Fruit fly (Drosophila melanogaster) whole organism, embryonic: ENCODE data around the gene CG5377.

Experiments
- CG10147 ChIP-seq: fragments of 200-800 bp; sonication (Bioruptor generic); optimal IDR thresholded peaks from 2 replicates; lab custom pipeline; 2019; ENCODE audit warnings: missing biosample characterization, mild to moderate bottlenecking, missing genetic modification characterization, moderate library complexity
- CG10431 ChIP-seq: fragments of 200-800 bp; sonication (Bioruptor generic); optimal IDR thresholded peaks from 3 replicates; lab custom pipeline; 2018; ENCODE audit warnings: missing biosample characterization, mild to moderate bottlenecking, missing genetic modification characterization
- CG10654 ChIP-seq: fragments of 200-800 bp; sonication (Bioruptor generic); optimal IDR thresholded peaks from 2 replicates; lab custom pipeline; 2016; ENCODE audit warnings: missing biosample characterization, missing genetic modification characterization
- CG12104 ChIP-seq: fragments of 200-800 bp; sonication (Bioruptor generic); optimal IDR thresholded peaks from 3 replicates; lab custom pipeline; 2016; ENCODE audit warnings: missing biosample characterization, missing genetic modification characterization
- CG1233 ChIP-seq: fragments of 200-800 bp; sonication (Bioruptor generic); optimal IDR thresholded peaks from 4 replicates; lab custom pipeline; 2018; ENCODE audit warnings: missing biosample characterization, mild to moderate bottlenecking, missing genetic modification characterization
- CG12769 ChIP-seq: fragments of 200-800 bp; sonication (Bioruptor generic); optimal IDR thresholded peaks from 2 replicates; lab custom pipeline; 2019; ENCODE audit warnings: missing biosample characterization, mild to moderate bottlenecking, missing genetic modification characterization, moderate library complexity
- CG14441 ChIP-seq: fragments of 200-800 bp; sonication (Bioruptor generic); IDR thresholded peaks from 2 replicates; pipeline ENCODE4 v1.3.6; 2022; ENCODE audit warnings: missing biosample characterization, missing genetic modification characterization
- CG14710 ChIP-seq: fragments of 200-800 bp; sonication (Bioruptor generic); optimal IDR thresholded peaks from 3 replicates; lab custom pipeline; 2019; ENCODE audit warnings: missing biosample characterization, mild to moderate bottlenecking, missing genetic modification characterization, moderate library complexity
- CG15269 ChIP-seq: fragments of 200-800 bp; sonication (Bioruptor generic); optimal IDR thresholded peaks from 2 replicates; lab custom pipeline; 2018; ENCODE audit warnings: missing biosample characterization, mild to moderate bottlenecking, missing genetic modification characterization, moderate library complexity
- CG1603 ChIP-seq: fragments of 200-800 bp; sonication (Bioruptor generic); optimal IDR thresholded peaks from 2 replicates; lab custom pipeline; 2019; ENCODE audit warnings: missing biosample characterization, mild to moderate bottlenecking, missing genetic modification characterization, moderate library complexity
- CG17361 ChIP-seq: fragments of 200-800 bp; sonication (Bioruptor generic); IDR thresholded peaks from 3 replicates; pipeline ENCODE4 v1.3.6; 2022; ENCODE audit warnings: missing biosample characterization, missing genetic modification characterization
- CG3995 ChIP-seq: fragments of 200-800 bp; sonication (Bioruptor generic); optimal IDR thresholded peaks from 3 replicates; lab custom pipeline; 2016; ENCODE audit warnings: missing biosample characterization, missing genetic modification characterization
- CG42726 ChIP-seq: fragments of 200-800 bp; sonication (Bioruptor generic); IDR thresholded peaks from 2 replicates; pipeline ENCODE4 v1.3.6; 2022; ENCODE audit warnings: missing biosample characterization, missing genetic modification characterization; ENCODE audit not compliant: partially characterized antibody
- CG4328 ChIP-seq: fragments of 200-800 bp; sonication (Bioruptor generic); optimal IDR thresholded peaks from 3 replicates; lab custom pipeline; 2017; ENCODE audit warnings: missing biosample characterization, missing genetic modification reagents, missing genetic modification characterization
- CG6254 ChIP-seq: fragments of 200-800 bp; sonication (Bioruptor generic); optimal IDR thresholded peaks from 3 replicates; lab custom pipeline; 2017; ENCODE audit warnings: mild to moderate bottlenecking, missing biosample characterization, missing genetic modification reagents, missing genetic modification characterization
- CG7357 ChIP-seq: fragments of 200-800 bp; sonication (Bioruptor generic); IDR thresholded peaks from 3 replicates; pipeline ENCODE4 v1.3.6; 2022; ENCODE audit warnings: missing biosample characterization, missing genetic modification characterization
- CG8765 ChIP-seq: fragments of 200-800 bp; sonication (Bioruptor generic); IDR thresholded peaks from 2 replicates; pipeline ENCODE4 v1.3.6; 2022; ENCODE audit warnings: missing biosample characterization, missing genetic modification characterization
- CG8924 ChIP-seq: fragments of 200-800 bp; optimal IDR thresholded peaks from 3 replicates; lab custom pipeline; 2019; ENCODE audit warnings: missing biosample characterization, mild to moderate bottlenecking, missing genetic modification characterization, moderate library complexity
- CG9437 ChIP-seq: fragments of 200-800 bp; sonication (Bioruptor generic); optimal IDR thresholded peaks from 2 replicates; lab custom pipeline; 2018; ENCODE audit warnings: missing biosample characterization, mild to moderate bottlenecking, missing genetic modification characterization
- Dad ChIP-seq: fragments of 200-800 bp; sonication (Bioruptor generic); optimal IDR thresholded peaks from 3 replicates; lab custom pipeline; 2016; ENCODE audit warnings: missing biosample characterization, missing genetic modification characterization
- Elba2 ChIP-seq: fragments of 200-800 bp; sonication (Bioruptor generic); optimal IDR thresholded peaks from 3 replicates; lab custom pipeline; 2016; ENCODE audit warnings: missing biosample characterization, missing genetic modification characterization
- Ets65A ChIP-seq: fragments of 200-800 bp; sonication (Bioruptor generic); peaks from one replicate; lab custom pipeline; 2016; ENCODE audit warnings: missing biosample characterization, missing genetic modification characterization
- NFAT ChIP-seq: fragments of 200-800 bp; sonication (Bioruptor generic); IDR thresholded peaks from 2 replicates; pipeline ENCODE4 v1.3.6; 2022; ENCODE audit warnings: missing biosample characterization, missing genetic modification characterization
- Nf-YC ChIP-seq: fragments of 200-800 bp; optimal IDR thresholded peaks from 3 replicates; lab custom pipeline; 2019; ENCODE audit warnings: missing biosample characterization, mild to moderate bottlenecking, missing genetic modification characterization, moderate library complexity
- Poxn ChIP-seq: fragments of 200-800 bp; sonication (Bioruptor generic); IDR thresholded peaks from 2 replicates; pipeline ENCODE4 v1.3.6; 2022; ENCODE audit warnings: missing biosample characterization, missing genetic modification characterization
- Sin3A ChIP-seq: fragments of >200 bp; optimal IDR thresholded peaks from 2 replicates; lab custom pipeline; 2018
- Ssrp ChIP-seq: fragments of 200-800 bp; sonication (Bioruptor generic); optimal IDR thresholded peaks from 2 replicates; lab custom pipeline; 2018; ENCODE audit warnings: missing biosample characterization, mild to moderate bottlenecking, missing genetic modification characterization, moderate library complexity
- Usf ChIP-seq: fragments of 200-800 bp; sonication (Bioruptor generic); optimal IDR thresholded peaks from 2 replicates; lab custom pipeline; 2017; ENCODE audit warnings: missing genotype, missing biosample characterization, missing genetic modification characterization
- ac ChIP-seq: fragments of 200-800 bp; sonication (Bioruptor generic); optimal IDR thresholded peaks from 3 replicates; lab custom pipeline; 2017; ENCODE audit warnings: missing biosample characterization, mild to moderate bottlenecking, missing genetic modification characterization
- al ChIP-seq: fragments of 200-800 bp; sonication (Bioruptor generic); IDR thresholded peaks from 2 replicates; pipeline ENCODE4 v1.3.6; 2022; ENCODE audit warnings: missing biosample characterization, missing genetic modification characterization
- dan ChIP-seq: fragments of 200-800 bp; sonication (Bioruptor generic); IDR thresholded peaks from 2 replicates; pipeline ENCODE4 v1.3.6; 2022; ENCODE audit warnings: missing biosample characterization, missing genetic modification characterization
- danr ChIP-seq: fragments of 200-800 bp; sonication (Bioruptor generic); IDR thresholded peaks from 2 replicates; pipeline ENCODE4 v1.3.6; 2022; ENCODE audit warnings: missing biosample characterization, missing genetic modification characterization
- disco-r ChIP-seq: fragments of 200-800 bp; sonication (Bioruptor generic); optimal IDR thresholded peaks from 2 replicates; lab custom pipeline; 2016; ENCODE audit warnings: missing biosample characterization, missing genetic modification characterization
- eve ChIP-seq, 2 experiments: fragments of >200 bp; optimal IDR thresholded peaks; 2 replicates each; lab custom pipeline; 2017; ENCODE audit warnings: missing biosample characterization in 2 of 2, missing genetic modification characterization in 2 of 2
- ftz-f1 ChIP-seq: fragments of 200-800 bp; sonication (Bioruptor generic); optimal IDR thresholded peaks from 2 replicates; lab custom pipeline; 2016; ENCODE audit warnings: missing biosample characterization, missing genetic modification characterization
- gsb ChIP-seq: fragments of 200-800 bp; sonication (Bioruptor generic); IDR thresholded peaks from 2 replicates; pipeline ENCODE4 v1.3.6; 2022; ENCODE audit warnings: missing biosample characterization, missing genetic modification characterization
- gsb-n ChIP-seq: fragments of 200-800 bp; sonication (Bioruptor generic); optimal IDR thresholded peaks from 3 replicates; lab custom pipeline; 2018; ENCODE audit warnings: missing biosample characterization, mild to moderate bottlenecking, missing genetic modification characterization
- kah ChIP-seq: fragments of 200-800 bp; sonication (Bioruptor generic); optimal IDR thresholded peaks from 2 replicates; lab custom pipeline; 2018; ENCODE audit warnings: missing biosample characterization, mild to moderate bottlenecking, missing genetic modification characterization
- kay ChIP-seq: fragments of 200-800 bp; sonication (Bioruptor generic); optimal IDR thresholded peaks from 2 replicates; lab custom pipeline; 2016; ENCODE audit warnings: missing biosample characterization, missing genetic modification characterization
- nerfin-2 ChIP-seq: fragments of 200-800 bp; sonication (Bioruptor generic); IDR thresholded peaks from 2 replicates; pipeline ENCODE4 v1.3.6; 2022; ENCODE audit warnings: missing biosample characterization, missing genetic modification characterization; ENCODE audit not compliant: partially characterized antibody
- pfk ChIP-seq: fragments of 200-800 bp; sonication (Bioruptor generic); optimal IDR thresholded peaks from 2 replicates; lab custom pipeline; 2018; ENCODE audit warnings: missing biosample characterization, mild to moderate bottlenecking, missing genetic modification characterization, moderate library complexity
- pita ChIP-seq: fragments of 200-800 bp; sonication (Bioruptor generic); optimal IDR thresholded peaks from 2 replicates; lab custom pipeline; 2017; ENCODE audit warnings: missing biosample characterization, mild to moderate bottlenecking, missing genetic modification characterization
- ranshi ChIP-seq: fragments of 200-800 bp; sonication (Bioruptor generic); IDR thresholded peaks from 2 replicates; pipeline ENCODE4 v1.3.6; 2022; ENCODE audit warnings: missing biosample characterization, missing genetic modification characterization
- row ChIP-seq: fragments of 200-800 bp; sonication (Bioruptor generic); IDR thresholded peaks from 3 replicates; pipeline ENCODE4 v1.3.6; 2022; ENCODE audit warnings: missing biosample characterization, missing genetic modification characterization
- sr ChIP-seq: fragments of 200-800 bp; sonication (Bioruptor generic); IDR thresholded peaks from 3 replicates; pipeline ENCODE4 v1.3.6; 2022; ENCODE audit warnings: missing biosample characterization, missing genetic modification characterization
- tin ChIP-seq: fragments of 200-800 bp; sonication (Bioruptor generic); optimal IDR thresholded peaks from 3 replicates; lab custom pipeline; 2016; ENCODE audit warnings: missing biosample characterization, missing genetic modification characterization
- trem ChIP-seq: fragments of 200-800 bp; optimal IDR thresholded peaks from 3 replicates; lab custom pipeline; 2019; ENCODE audit warnings: missing biosample characterization, mild to moderate bottlenecking, missing genetic modification characterization, moderate library complexity
- tup ChIP-seq: fragments of 200-800 bp; sonication (Bioruptor generic); optimal IDR thresholded peaks from 2 replicates; lab custom pipeline; 2016; ENCODE audit warnings: missing biosample characterization, mild to moderate bottlenecking, missing genetic modification characterization, moderate library complexity
- unpg ChIP-seq: fragments of 200-800 bp; sonication (Bioruptor generic); optimal IDR thresholded peaks from 3 replicates; lab custom pipeline; 2018; ENCODE audit warnings: missing biosample characterization, mild to moderate bottlenecking, missing genetic modification characterization, moderate library complexity
- wek ChIP-seq: fragments of 200-800 bp; sonication (Bioruptor generic); optimal IDR thresholded peaks from 3 replicates; lab custom pipeline; 2018; ENCODE audit warnings: missing biosample characterization, mild to moderate bottlenecking, missing genetic modification characterization, moderate library complexity
- zen2 ChIP-seq: fragments of 200-800 bp; sonication (Bioruptor generic); IDR thresholded peaks from 3 replicates; pipeline ENCODE4 v1.3.6; 2022; ENCODE audit warnings: missing biosample characterization, missing genetic modification characterization; ENCODE audit not compliant: partially characterized antibody

CG5377 gene

dm6 chr3R:22494523-22495309, 26.8 kb upstream of the CG5377 start (continued):
- TF ChIP-seq sr (GFP tag; lab: Robert Waterston, UW) (no peak), ac (GFP tag; lab: Kevin White, UChicago) (no peak), kah (GFP tag; lab: Kevin White, UChicago) (no peak), Sin3A (lab: Kevin White, UChicago) (no peak), CG9437 (GFP tag; lab: Kevin White, UChicago) (no peak), tin (GFP tag; lab: Kevin White, UChicago) (peak; percentile 36), Ssrp (tag; lab: Kevin White, UChicago) (no peak), wek (GFP tag; lab: Kevin White, UChicago) (no peak), CG8765 (GFP tag; lab: Robert Waterston, UW) (no peak), pfk (no peak), ftz-f1 (GFP tag; lab: Kevin White, UChicago) (no peak), dan (GFP tag; lab: Robert Waterston, UW) (no peak), tup (GFP tag; lab: Kevin White, UChicago) (no peak), CG4328 (no peak), gsb-n (no peak), CG42726 (GFP tag; lab: Robert Waterston, UW) (no peak), danr (GFP tag; lab: Robert Waterston, UW) (no peak), disco-r (no peak), al (peak; percentile 5; the same call in 1 of the 2 replicates), CG1603 (tag; lab: Kevin White, UChicago) (peak; percentile 45), CG3995 (GFP tag; lab: Kevin White, UChicago) (no peak), CG12769 (peak; percentile 28), Nf-YC (no peak), Poxn (GFP tag; lab: Robert Waterston, UW) (no peak), row (GFP tag; lab: Robert Waterston, UW) (peak; percentile 60), CG10431 (no peak), CG7357 (GFP tag; lab: Robert Waterston, UW) (no peak), Elba2 (no peak), CG15269 (tag; lab: Kevin White, UChicago) (peak; percentile 25), unpg (GFP tag; lab: Kevin White, UChicago) (peak; percentile 26), CG8924 (tag; lab: Kevin White, UChicago) (peak; percentile 55), CG14710 (peak; percentile 41), CG1233 (GFP tag; lab: Kevin White, UChicago) (peak; percentile 59), Dad (no peak), nerfin-2 (GFP tag; lab: Robert Waterston, UW) (no peak), NFAT (GFP tag; lab: Robert Waterston, UW) (no peak), CG6254 (GFP tag; lab: Kevin White, UChicago) (no peak), CG17361 (GFP tag; lab: Robert Waterston, UW) (no peak), CG12104 (GFP tag; lab: Kevin White, UChicago) (no peak), CG10147 (GFP tag; lab: Kevin White, UChicago) (peak; percentile 18), eve (GFP tag; optimal IDR thresholded peaks at IDR 0.05; lab: Kevin White, UChicago) (no peak), kay (GFP tag; lab: Kevin White, UChicago) (no peak), trem (peak; percentile 4), zen2 (no peak), ranshi (GFP tag; lab: Robert Waterston, UW) (no peak), pita (GFP tag; lab: Kevin White, UChicago) (no peak), Ets65A (GFP tag; lab: Kevin White, UChicago) (peak; percentile 85), CG14441 (no peak), Usf (GFP tag; lab: Kevin White, UChicago) (no peak), CG10654 (peak; percentile 36), gsb (no peak)
